Worm (Caenorhabditis elegans): ENCODE results near the gene C32D5.7.

The C32D5.7 gene

ce11 chrII:6328672-6329071 lies 11.2 kb downstream of the C32D5.7 start (continued):
- TF ChIP-seq php-3 (GFP tag; IDR thresholded peaks at IDR 0.05), result peak; percentile 76
- TF ChIP-seq ceh-20 (GFP tag; IDR thresholded peaks at IDR 0.05), result peak; percentile 41; the same call in 1 of the 2 replicates
- peak in 1 of 2 experiments; percentile 9 for TF ChIP-seq daf-16 (GFP tag; optimal IDR thresholded peaks at IDR 0.05)
- TF ChIP-seq daf-16 (tag; optimal IDR thresholded peaks at IDR 0.05), result peak; percentile 62
- TF ChIP-seq nhr-111 (GFP tag; optimal IDR thresholded peaks at IDR 0.05), result no peak
- TF ChIP-seq aly-2 (tag; optimal IDR thresholded peaks at IDR 0.05), result no peak
- peak in 1 of 2 experiments; percentile 16 for TF ChIP-seq hif-1 (tag; optimal IDR thresholded peaks at IDR 0.05)
- TF ChIP-seq nhr-6 (tag; optimal IDR thresholded peaks at IDR 0.05), result no peak
- peak; percentile 88 for TF ChIP-seq hlh-11 (tag; optimal IDR thresholded peaks at IDR 0.05)
- peak; percentile 73 for TF ChIP-seq lin-1 (GFP tag; IDR thresholded peaks at IDR 0.05)
- TF ChIP-seq dmd-6 (GFP tag; IDR thresholded peaks at IDR 0.05), result peak; percentile 88
- peak; percentile 97 for TF ChIP-seq nhr-28 (tag; optimal IDR thresholded peaks at IDR 0.05)
- peak; percentile 80 for TF ChIP-seq tra-1 (GFP tag; IDR thresholded peaks at IDR 0.05)
- peak; percentile 53 for TF ChIP-seq aha-1 (tag)
- TF ChIP-seq Y105C5A.15 (GFP tag; IDR thresholded peaks at IDR 0.05), result no peak
- TF ChIP-seq nhr-237 (tag; optimal IDR thresholded peaks at IDR 0.05), result no peak
- TF ChIP-seq lin-13 (GFP tag; optimal IDR thresholded peaks at IDR 0.05), result no peak
- TF ChIP-seq mep-1 (tag; optimal IDR thresholded peaks at IDR 0.05), result peak; percentile 27
- no peak for TF ChIP-seq D1046.2 (GFP tag; IDR thresholded peaks at IDR 0.05)
- no peak for TF ChIP-seq snpc-1.2 (GFP tag; IDR thresholded peaks at IDR 0.05)
- TF ChIP-seq nhr-48 (tag; optimal IDR thresholded peaks at IDR 0.05), result peak; percentile 59
- TF ChIP-seq pqm-1 (tag; optimal IDR thresholded peaks at IDR 0.05), result peak; percentile 99
- no peak for TF ChIP-seq dmd-9 (GFP tag; IDR thresholded peaks at IDR 0.05)
- peak; percentile 47 for TF ChIP-seq mxl-3 (GFP tag; optimal IDR thresholded peaks at IDR 0.05)
- peak; percentile 13 for TF ChIP-seq hlh-30 (tag; optimal IDR thresholded peaks at IDR 0.05; ENCODE audit: insufficient read depth)
- TF ChIP-seq ceh-62 (tag; optimal IDR thresholded peaks at IDR 0.05), result no peak
- TF ChIP-seq vab-7 (GFP tag; IDR thresholded peaks at IDR 0.05), result no peak
- no peak for TF ChIP-seq spr-1 (tag; optimal IDR thresholded peaks at IDR 0.05)
- TF ChIP-seq attf-4 (tag; optimal IDR thresholded peaks at IDR 0.05), result no peak
- no peak for TF ChIP-seq unc-39 (tag; optimal IDR thresholded peaks at IDR 0.05)
- peak; percentile 82 for TF ChIP-seq dve-1 (tag; optimal IDR thresholded peaks at IDR 0.05; ENCODE audit: insufficient read depth)

- no peak for TF ChIP-seq mxl-2 (GFP tag; conservative IDR thresholded peaks at IDR 0.05)
- no peak for TF ChIP-seq aha-1 (tag)
- TF ChIP-seq F37D6.2 (tag; optimal IDR thresholded peaks at IDR 0.05), result no peak
- no peak for TF ChIP-seq T26A8.4 (GFP tag; IDR thresholded peaks at IDR 0.05)
- no peak for TF ChIP-seq unc-130 (GFP tag; optimal IDR thresholded peaks at IDR 0.05)
- peak in 1 of 2 experiments; percentile 55 for TF ChIP-seq daf-16 (GFP tag; optimal IDR thresholded peaks at IDR 0.05)
- peak; percentile 59 for TF ChIP-seq daf-16 (tag; optimal IDR thresholded peaks at IDR 0.05)
- TF ChIP-seq Y75B8A.6 (GFP tag; IDR thresholded peaks at IDR 0.05), result no peak
- TF ChIP-seq nhr-6 (tag; optimal IDR thresholded peaks at IDR 0.05), result no peak
- TF ChIP-seq hlh-11 (tag; optimal IDR thresholded peaks at IDR 0.05), result peak; percentile 88
- TF ChIP-seq nhr-10 (tag; optimal IDR thresholded peaks at IDR 0.05), result no peak
- TF ChIP-seq ceh-82 (tag; optimal IDR thresholded peaks at IDR 0.05), result no peak
- TF ChIP-seq egl-27 (tag; optimal IDR thresholded peaks at IDR 0.05), result no peak
- TF ChIP-seq ceh-28 (tag; optimal IDR thresholded peaks at IDR 0.05), result no peak
- no peak for TF ChIP-seq hif-1 (tag; optimal IDR thresholded peaks at IDR 0.05)
- no peak for TF ChIP-seq gei-8 (GFP tag; optimal IDR thresholded peaks at IDR 0.05)
- no peak for TF ChIP-seq snpc-4 (tag; optimal IDR thresholded peaks at IDR 0.05)
- no peak for TF ChIP-seq zip-2 (tag; optimal IDR thresholded peaks at IDR 0.05)
- TF ChIP-seq mdt-29 (GFP tag; IDR thresholded peaks at IDR 0.05), result no peak
- TF ChIP-seq ztf-7 (tag; optimal IDR thresholded peaks at IDR 0.05), result no peak
- TF ChIP-seq dmd-9 (GFP tag; IDR thresholded peaks at IDR 0.05), result no peak
- no peak for TF ChIP-seq ceh-62 (tag; optimal IDR thresholded peaks at IDR 0.05)
- TF ChIP-seq Y105C5A.15 (GFP tag; IDR thresholded peaks at IDR 0.05), result no peak
- TF ChIP-seq mxl-3 (GFP tag; optimal IDR thresholded peaks at IDR 0.05), result peak; percentile 70
- no peak for TF ChIP-seq ceh-32 (tag; optimal IDR thresholded peaks at IDR 0.05; ENCODE audit: poor library complexity)
- TF ChIP-seq zag-1 (tag; optimal IDR thresholded peaks at IDR 0.05), result no peak
- TF ChIP-seq php-3 (GFP tag; IDR thresholded peaks at IDR 0.05), result peak; percentile 80
- no peak for TF ChIP-seq egl-43 (GFP tag; IDR thresholded peaks at IDR 0.05)
- peak; percentile 79 for TF ChIP-seq tra-1 (GFP tag; IDR thresholded peaks at IDR 0.05)
- TF ChIP-seq F10B5.3 (tag; optimal IDR thresholded peaks at IDR 0.05), result no peak
- no peak for TF ChIP-seq ZK337.2 (GFP tag; IDR thresholded peaks at IDR 0.05)
- TF ChIP-seq nhr-28 (tag; optimal IDR thresholded peaks at IDR 0.05), result peak; percentile 82
- no peak for TF ChIP-seq ama-1 (optimal IDR thresholded peaks at IDR 0.05)
These were observed 12.5 kb downstream of the C32D5.7 start for ce11 chrII:6327317-6327716.
